Fruit fly (Drosophila melanogaster) whole organism, embryonic: ENCODE measurements around the gene brat.

Experiments
- CG10147 ChIP-seq: fragments of 200-800 bp; sonication (Bioruptor generic); optimal IDR thresholded peaks from 2 replicates; lab custom pipeline; 2019; ENCODE audit warnings: missing biosample characterization, mild to moderate bottlenecking, missing genetic modification characterization, moderate library complexity
- CG10321 ChIP-seq: fragments of 200-800 bp; sonication (Bioruptor generic); IDR thresholded peaks from 2 replicates; pipeline ENCODE4 v1.3.6; 2022; ENCODE audit warnings: missing biosample characterization, missing genetic modification characterization
- CG1233 ChIP-seq: fragments of 200-800 bp; sonication (Bioruptor generic); optimal IDR thresholded peaks from 4 replicates; lab custom pipeline; 2018; ENCODE audit warnings: missing biosample characterization, mild to moderate bottlenecking, missing genetic modification characterization
- CG12391 ChIP-seq: fragments of 200-800 bp; sonication (Bioruptor generic); optimal IDR thresholded peaks from 3 replicates; lab custom pipeline; 2018; ENCODE audit warnings: missing biosample characterization, mild to moderate bottlenecking, missing genetic modification characterization, moderate library complexity
- CG14441 ChIP-seq: fragments of 200-800 bp; sonication (Bioruptor generic); IDR thresholded peaks from 2 replicates; pipeline ENCODE4 v1.3.6; 2022; ENCODE audit warnings: missing biosample characterization, missing genetic modification characterization
- CG14667 ChIP-seq: fragments of 200-800 bp; sonication (Bioruptor generic); IDR thresholded peaks from 2 replicates; pipeline ENCODE4 v1.3.6; 2022; ENCODE audit warnings: missing biosample characterization, missing genetic modification characterization
- CG15073 ChIP-seq: fragments of 200-800 bp; sonication (Bioruptor generic); optimal IDR thresholded peaks from 2 replicates; lab custom pipeline; 2016; ENCODE audit warnings: missing biosample characterization, missing genetic modification characterization
- CG2129 ChIP-seq: fragments of 200-800 bp; sonication (Bioruptor generic); IDR thresholded peaks from 2 replicates; pipeline ENCODE4 v1.3.6; 2022; ENCODE audit warnings: missing biosample characterization, missing genetic modification characterization; ENCODE audit not compliant: partially characterized antibody
- CG31388 ChIP-seq: fragments of 200-800 bp; sonication (Bioruptor generic); optimal IDR thresholded peaks from 2 replicates; lab custom pipeline; 2016; ENCODE audit warnings: missing biosample characterization, missing genetic modification characterization
- CG4360 ChIP-seq: fragments of 200-800 bp; sonication (Bioruptor generic); IDR thresholded peaks from 2 replicates; pipeline ENCODE4 v1.3.6; 2022; ENCODE audit warnings: missing biosample characterization, missing genetic modification characterization
- CG7271 ChIP-seq: fragments of 200-800 bp; sonication (Bioruptor generic); optimal IDR thresholded peaks from 2 replicates; lab custom pipeline; 2018; ENCODE audit warnings: missing biosample characterization, mild to moderate bottlenecking, missing genetic modification characterization, moderate library complexity
- CG8290 ChIP-seq, 3 experiments: fragments of 200-800 bp; sonication (Bioruptor generic); optimal IDR thresholded peaks; 2 replicates each; lab custom pipeline; 2016 to 2019; ENCODE audit warnings: missing biosample characterization in 3 of 3, missing genetic modification characterization in 3 of 3, mild to moderate bottlenecking in 2 of 3, moderate library complexity in 1 of 3
- CG8388 ChIP-seq: fragments of 200-800 bp; sonication (Bioruptor generic); optimal IDR thresholded peaks from 2 replicates; lab custom pipeline; 2019; ENCODE audit warnings: missing biosample characterization, mild to moderate bottlenecking, missing genetic modification characterization, moderate library complexity
- CG8924 ChIP-seq: fragments of 200-800 bp; optimal IDR thresholded peaks from 3 replicates; lab custom pipeline; 2019; ENCODE audit warnings: missing biosample characterization, mild to moderate bottlenecking, missing genetic modification characterization, moderate library complexity
- CG9817 ChIP-seq: fragments of 200-800 bp; sonication (Bioruptor generic); optimal IDR thresholded peaks from 2 replicates; lab custom pipeline; 2018; ENCODE audit warnings: missing biosample characterization, mild to moderate bottlenecking, missing genetic modification characterization, moderate library complexity
- Chrac-16 ChIP-seq: fragments of 200-800 bp; sonication (Bioruptor generic); optimal IDR thresholded peaks from 3 replicates; lab custom pipeline; 2016; ENCODE audit warnings: missing biosample characterization, missing genetic modification characterization
- D ChIP-seq, 2 experiments: fragments of 200-800 bp in 1 of 2; fragments of >200 bp in 1 of 2; sonication (Bioruptor generic) in 1 of 2; optimal IDR thresholded peaks; 2 replicates in 1 of 2; 3 replicates in 1 of 2; lab custom pipeline; 2017; ENCODE audit warnings: mild to moderate bottlenecking in 1 of 2, missing biosample characterization in 1 of 2, missing genetic modification characterization in 1 of 2, missing genetic modification reagents in 1 of 2
- Dp ChIP-seq: fragments of 200-800 bp; sonication (Bioruptor generic); optimal IDR thresholded peaks from 2 replicates; lab custom pipeline; 2018; ENCODE audit warnings: missing biosample characterization, mild to moderate bottlenecking, missing genetic modification characterization, moderate library complexity
- Drgx ChIP-seq: fragments of 200-800 bp; sonication (Bioruptor generic); IDR thresholded peaks from 2 replicates; pipeline ENCODE4 v1.3.6; 2022; ENCODE audit warnings: missing biosample characterization, missing genetic modification characterization
- E2f1 ChIP-seq: fragments of 200-800 bp; sonication (Bioruptor generic); IDR thresholded peaks from 2 replicates; pipeline ENCODE4 v1.3.6; 2022; ENCODE audit warnings: missing biosample characterization, missing genetic modification characterization
- Gug ChIP-seq: fragments of 200-800 bp; sonication (Bioruptor generic); IDR thresholded peaks from 4 replicates; pipeline ENCODE4 v1.3.6; 2022; ENCODE audit warnings: missing biosample characterization, missing genetic modification characterization
- Hr51 ChIP-seq, 2 experiments: fragments of 200-800 bp; sonication (Bioruptor generic); optimal IDR thresholded peaks; 2 replicates in 1 of 2; 3 replicates in 1 of 2; lab custom pipeline; 2016 to 2018; ENCODE audit warnings: missing biosample characterization in 2 of 2, missing genetic modification characterization in 2 of 2, mild to moderate bottlenecking in 1 of 2, moderate library complexity in 1 of 2
- Max ChIP-seq: fragments of 200-800 bp; sonication (Bioruptor generic); optimal IDR thresholded peaks from 2 replicates; lab custom pipeline; 2016; ENCODE audit warnings: missing biosample characterization, mild to moderate bottlenecking, missing genetic modification characterization
- Med ChIP-seq: fragments of 200-800 bp; sonication (Bioruptor generic); peaks from one replicate; lab custom pipeline; 2016; ENCODE audit warnings: missing biosample characterization, missing genetic modification characterization, mild to moderate bottlenecking, inconsistent platforms, moderate library complexity
- Optix ChIP-seq: fragments of 200-800 bp; sonication (Bioruptor generic); IDR thresholded peaks from 3 replicates; pipeline ENCODE4 v1.3.6; 2022; ENCODE audit warnings: missing biosample characterization, missing genetic modification characterization
- abd-A ChIP-seq: fragments of 200-800 bp; sonication (Bioruptor generic); optimal IDR thresholded peaks from 3 replicates; lab custom pipeline; 2019; ENCODE audit warnings: missing biosample characterization, mild to moderate bottlenecking, missing genetic modification characterization, moderate library complexity
- al ChIP-seq: fragments of 200-800 bp; sonication (Bioruptor generic); IDR thresholded peaks from 2 replicates; pipeline ENCODE4 v1.3.6; 2022; ENCODE audit warnings: missing biosample characterization, missing genetic modification characterization
- az2 ChIP-seq: fragments of 200-800 bp; sonication (Bioruptor generic); optimal IDR thresholded peaks from 3 replicates; lab custom pipeline; 2016; ENCODE audit warnings: missing biosample characterization, missing genetic modification characterization
- chif ChIP-seq, 2 experiments: fragments of 200-800 bp; sonication (Bioruptor generic); optimal IDR thresholded peaks; 3 replicates each; lab custom pipeline; 2016; ENCODE audit warnings: missing biosample characterization in 2 of 2, missing genetic modification characterization in 2 of 2
- chn ChIP-seq: fragments of 200-800 bp; sonication (Bioruptor generic); optimal IDR thresholded peaks from 2 replicates; lab custom pipeline; 2016; ENCODE audit warnings: missing biosample characterization, missing genetic modification characterization
- corto ChIP-seq: fragments of 200-800 bp; sonication (Bioruptor generic); optimal IDR thresholded peaks from 2 replicates; lab custom pipeline; 2016; ENCODE audit warnings: missing biosample characterization, mild to moderate bottlenecking, missing genetic modification characterization, moderate library complexity
- dmrt11E ChIP-seq: fragments of 200-800 bp; sonication (Bioruptor generic); optimal IDR thresholded peaks from 3 replicates; lab custom pipeline; 2018; ENCODE audit warnings: missing biosample characterization, mild to moderate bottlenecking, missing genetic modification characterization, moderate library complexity
- ems ChIP-seq: fragments of 200-800 bp; sonication (Bioruptor generic); optimal IDR thresholded peaks from 3 replicates; lab custom pipeline; 2016; ENCODE audit warnings: missing biosample characterization, missing genetic modification characterization
- eyg ChIP-seq: fragments of 200-800 bp; sonication (Bioruptor generic); optimal IDR thresholded peaks from 3 replicates; lab custom pipeline; 2016; ENCODE audit warnings: missing biosample characterization, missing genetic modification characterization
- gcm2 ChIP-seq: fragments of 200-800 bp; sonication (Bioruptor generic); optimal IDR thresholded peaks from 2 replicates; lab custom pipeline; 2016; ENCODE audit warnings: missing biosample characterization, missing genetic modification characterization
- grn ChIP-seq: fragments of 200-800 bp; sonication (Bioruptor generic); optimal IDR thresholded peaks from 3 replicates; lab custom pipeline; 2017; ENCODE audit warnings: missing biosample characterization, missing genetic modification characterization
- mirr ChIP-seq: fragments of 200-800 bp; sonication (Bioruptor generic); optimal IDR thresholded peaks from 3 replicates; lab custom pipeline; 2018; ENCODE audit warnings: missing biosample characterization, mild to moderate bottlenecking, missing genetic modification characterization
- nau ChIP-seq: fragments of 200-800 bp; sonication (Bioruptor generic); optimal IDR thresholded peaks from 3 replicates; lab custom pipeline; 2017; ENCODE audit warnings: missing biosample characterization, mild to moderate bottlenecking, missing genetic modification characterization, missing genetic modification reagents
- prd ChIP-seq, 3 experiments: fragments of >200 bp in 2 of 3; fragments of 200-800 bp in 1 of 3; sonication (Bioruptor generic) in 1 of 3; optimal IDR thresholded peaks in 2 of 3; IDR thresholded peaks in 1 of 3; 2 replicates in 2 of 3; 3 replicates in 1 of 3; pipeline versions ENCODE4 v1.3.6 to Lab custom; 2017 to 2022; ENCODE audit warnings: missing biosample characterization in 1 of 3, missing genetic modification characterization in 1 of 3
- pros ChIP-seq: fragments of 200-800 bp; sonication (Bioruptor generic); optimal IDR thresholded peaks from 3 replicates; lab custom pipeline; 2019; ENCODE audit warnings: missing biosample characterization, mild to moderate bottlenecking, missing genetic modification characterization, moderate library complexity
- row ChIP-seq: fragments of 200-800 bp; sonication (Bioruptor generic); IDR thresholded peaks from 3 replicates; pipeline ENCODE4 v1.3.6; 2022; ENCODE audit warnings: missing biosample characterization, missing genetic modification characterization
- sd ChIP-seq: fragments of 200-800 bp; sonication (Bioruptor generic); optimal IDR thresholded peaks from 3 replicates; lab custom pipeline; 2018; ENCODE audit warnings: missing biosample characterization, mild to moderate bottlenecking, missing genetic modification characterization, moderate library complexity
- seq ChIP-seq: fragments of 200-800 bp; sonication (Bioruptor generic); IDR thresholded peaks from 2 replicates; pipeline ENCODE4 v1.3.6; 2022; ENCODE audit warnings: missing biosample characterization, missing genetic modification characterization
- sob ChIP-seq: fragments of 200-800 bp; sonication (Bioruptor generic); IDR thresholded peaks from 2 replicates; pipeline ENCODE4 v1.3.6; 2022; ENCODE audit warnings: missing biosample characterization, missing genetic modification characterization
- tup ChIP-seq: fragments of 200-800 bp; sonication (Bioruptor generic); optimal IDR thresholded peaks from 2 replicates; lab custom pipeline; 2016; ENCODE audit warnings: missing biosample characterization, mild to moderate bottlenecking, missing genetic modification characterization, moderate library complexity
- tx ChIP-seq: fragments of 200-800 bp; sonication (Bioruptor generic); optimal IDR thresholded peaks from 2 replicates; lab custom pipeline; 2016; ENCODE audit warnings: missing biosample characterization, missing genetic modification characterization

The brat gene

dm6 chr2L:19159552-19160406 is 26.2 kb downstream of the brat start (continued):
- TF ChIP-seq CG8290 (GFP tag; optimal IDR thresholded peaks at IDR 0.05; lab: Kevin White, UChicago) (no peak), CG8290 (tag; optimal IDR thresholded peaks at IDR 0.05; lab: Kevin White, UChicago) (no peak), prd (optimal IDR thresholded peaks at IDR 0.05; lab: Kevin White, UChicago) (no peak), prd (GFP tag; IDR thresholded peaks at IDR 0.05; lab: Robert Waterston, UW) (no peak), pros (GFP tag; lab: Kevin White, UChicago) (no peak), CG8924 (tag; lab: Kevin White, UChicago) (no peak), sob (GFP tag; lab: Robert Waterston, UW) (0 out of 2 replicates have a peak, but pooled peaks have one; percentile 2), chif (GFP tag; optimal IDR thresholded peaks at IDR 0.05; lab: Kevin White, UChicago) (no peak), CG9817 (tag; lab: Kevin White, UChicago) (no peak), dmrt11E (tag; lab: Kevin White, UChicago) (no peak), al (GFP tag; lab: Robert Waterston, UW) (no peak), chn (GFP tag; lab: Kevin White, UChicago) (no peak), CG14441 (GFP tag; lab: Robert Waterston, UW) (no peak), CG12391 (tag; lab: Kevin White, UChicago) (no peak), abd-A (tag; lab: Kevin White, UChicago) (peak; percentile 54), Gug (no peak), az2 (GFP tag; lab: Kevin White, UChicago) (no peak), Dp (GFP tag; lab: Kevin White, UChicago) (no peak), seq (GFP tag; lab: Robert Waterston, UW) (no peak), Chrac-16 (no peak), tup (GFP tag; lab: Kevin White, UChicago) (no peak), nau (GFP tag; lab: Kevin White, UChicago) (no peak), CG14667 (no peak), Optix (GFP tag; lab: Robert Waterston, UW) (no peak), E2f1 (no peak), eyg (GFP tag; lab: Kevin White, UChicago) (no peak), CG7271 (tag; lab: Kevin White, UChicago) (no peak), ems (GFP tag; lab: Kevin White, UChicago) (no peak), Hr51 (GFP tag; optimal IDR thresholded peaks at IDR 0.05; lab: Kevin White, UChicago) (no peak), sd (tag; lab: Kevin White, UChicago) (peak; percentile 37), row (no peak), grn (GFP tag; lab: Kevin White, UChicago) (no peak), mirr (GFP tag; lab: Kevin White, UChicago) (peak; percentile 51), Max (GFP tag; lab: Kevin White, UChicago) (no peak), tx (GFP tag; lab: Kevin White, UChicago) (no peak), CG2129 (GFP tag; lab: Robert Waterston, UW) (no peak), CG10147 (GFP tag; lab: Kevin White, UChicago) (no peak), gcm2 (GFP tag; lab: Kevin White, UChicago) (no peak)
- TF ChIP-seq, all 482 proteins: peak for 29

- TF ChIP-seq CG4360, result peak; percentile 30; the same call in 1 of the 2 replicates
- peak; percentile 27; the same call in 1 of the 2 replicates for TF ChIP-seq CG10321 (GFP tag; lab: Robert Waterston, UW)
- peak; percentile 47 for TF ChIP-seq Drgx (GFP tag; lab: Robert Waterston, UW)
- peak; percentile 60 for TF ChIP-seq corto
- peak; percentile 10 for TF ChIP-seq chn (GFP tag; lab: Kevin White, UChicago)
- peak; percentile 98 for TF ChIP-seq CG15073 (GFP tag; lab: Kevin White, UChicago)
- TF ChIP-seq CG31388 (GFP tag; lab: Kevin White, UChicago), result no peak
- TF ChIP-seq D (optimal IDR thresholded peaks at IDR 0.05; lab: Kevin White, UChicago), result peak; percentile 64
- TF ChIP-seq D (GFP tag; optimal IDR thresholded peaks at IDR 0.05; lab: Kevin White, UChicago), result no peak
- peak; percentile 45 for TF ChIP-seq CG8388 (GFP tag; lab: Kevin White, UChicago)
- TF ChIP-seq pros (GFP tag; lab: Kevin White, UChicago), result peak; percentile 74
- TF ChIP-seq CG1233 (GFP tag; lab: Kevin White, UChicago), result no peak
- TF ChIP-seq Med (GFP tag; lab: Kevin White, UChicago), result peak; percentile 13
Measured at dm6 chr2L:19161307-19161999, 27.8 kb downstream of the brat start.
